Fruit fly (Drosophila melanogaster) whole organism, embryonic: ENCODE data around the gene abs.

Experiments used
- Atf-2 ChIP-seq: fragments of 200-800 bp; sonication (Bioruptor generic); optimal IDR thresholded peaks from 2 replicates; lab custom pipeline; 2016; ENCODE audit warnings: missing biosample characterization, missing genetic modification characterization
- B-H2 ChIP-seq: fragments of 200-800 bp; sonication (Bioruptor generic); optimal IDR thresholded peaks from 2 replicates; lab custom pipeline; 2018; ENCODE audit warnings: missing biosample characterization, mild to moderate bottlenecking, missing genetic modification characterization
- CG10274 ChIP-seq: fragments of 200-800 bp; sonication (Bioruptor generic); optimal IDR thresholded peaks from 3 replicates; lab custom pipeline; 2017; ENCODE audit warnings: missing biosample characterization, mild to moderate bottlenecking, missing genetic modification characterization
- CG11085 ChIP-seq: fragments of 200-800 bp; sonication (Bioruptor generic); IDR thresholded peaks from 2 replicates; pipeline ENCODE4 v1.3.6; 2022; ENCODE audit warnings: missing biosample characterization, missing genetic modification characterization
- CG13123 ChIP-seq: fragments of 200-800 bp; sonication (Bioruptor generic); optimal IDR thresholded peaks from 2 replicates; lab custom pipeline; 2016; ENCODE audit warnings: missing biosample characterization, missing genetic modification characterization
- CG13296 ChIP-seq: fragments of 200-800 bp; sonication (Bioruptor generic); optimal IDR thresholded peaks from 3 replicates; lab custom pipeline; 2018; ENCODE audit warnings: missing biosample characterization, mild to moderate bottlenecking, missing genetic modification characterization
- CG14667 ChIP-seq: fragments of 200-800 bp; sonication (Bioruptor generic); IDR thresholded peaks from 2 replicates; pipeline ENCODE4 v1.3.6; 2022; ENCODE audit warnings: missing biosample characterization, missing genetic modification characterization
- CG14710 ChIP-seq: fragments of 200-800 bp; sonication (Bioruptor generic); optimal IDR thresholded peaks from 3 replicates; lab custom pipeline; 2019; ENCODE audit warnings: missing biosample characterization, mild to moderate bottlenecking, missing genetic modification characterization, moderate library complexity
- CG15073 ChIP-seq: fragments of 200-800 bp; sonication (Bioruptor generic); optimal IDR thresholded peaks from 2 replicates; lab custom pipeline; 2016; ENCODE audit warnings: missing biosample characterization, missing genetic modification characterization
- CG15601 ChIP-seq: fragments of 200-800 bp; sonication (Bioruptor generic); optimal IDR thresholded peaks from 3 replicates; lab custom pipeline; 2019; ENCODE audit warnings: missing biosample characterization, mild to moderate bottlenecking, missing genetic modification characterization, moderate library complexity
- CG1647 ChIP-seq: fragments of 200-800 bp; sonication (Bioruptor generic); optimal IDR thresholded peaks from 3 replicates; lab custom pipeline; 2016; ENCODE audit warnings: missing biosample characterization, missing genetic modification characterization
- CG17802 ChIP-seq: fragments of 200-800 bp; sonication (Bioruptor generic); optimal IDR thresholded peaks from 2 replicates; lab custom pipeline; 2018; ENCODE audit warnings: missing biosample characterization, mild to moderate bottlenecking, missing genetic modification characterization, moderate library complexity
- CG2712 ChIP-seq: fragments of 200-800 bp; optimal IDR thresholded peaks from 3 replicates; lab custom pipeline; 2019; ENCODE audit warnings: missing biosample characterization, mild to moderate bottlenecking, missing genetic modification characterization, moderate library complexity
- CG31224 ChIP-seq: fragments of 200-800 bp; sonication (Bioruptor generic); IDR thresholded peaks from 2 replicates; pipeline ENCODE4 v1.3.6; 2022; ENCODE audit warnings: missing biosample characterization, missing genetic modification characterization
- CG31388 ChIP-seq: fragments of 200-800 bp; sonication (Bioruptor generic); optimal IDR thresholded peaks from 2 replicates; lab custom pipeline; 2016; ENCODE audit warnings: missing biosample characterization, missing genetic modification characterization
- CG32532 ChIP-seq: fragments of 200-800 bp; sonication (Bioruptor generic); IDR thresholded peaks from 2 replicates; pipeline ENCODE4 v1.3.6; 2022; ENCODE audit warnings: missing biosample characterization, missing genetic modification characterization
- CG4820 ChIP-seq: fragments of 200-800 bp; sonication (Bioruptor generic); optimal IDR thresholded peaks from 3 replicates; lab custom pipeline; 2016; ENCODE audit warnings: missing biosample characterization, missing genetic modification characterization
- CG5953 ChIP-seq: fragments of 200-800 bp; sonication (Bioruptor generic); IDR thresholded peaks from 2 replicates; pipeline ENCODE4 v1.3.6; 2022; ENCODE audit warnings: missing biosample characterization, missing genetic modification characterization
- CG6854 ChIP-seq: fragments of 200-800 bp; sonication (Bioruptor generic); optimal IDR thresholded peaks from 3 replicates; lab custom pipeline; 2017; ENCODE audit warnings: missing biosample characterization, mild to moderate bottlenecking, missing genetic modification characterization
- CG9727 ChIP-seq: fragments of 200-800 bp; sonication (Bioruptor generic); optimal IDR thresholded peaks from 3 replicates; lab custom pipeline; 2017; ENCODE audit warnings: missing biosample characterization, mild to moderate bottlenecking, missing genetic modification characterization
- CG9817 ChIP-seq: fragments of 200-800 bp; sonication (Bioruptor generic); optimal IDR thresholded peaks from 2 replicates; lab custom pipeline; 2018; ENCODE audit warnings: missing biosample characterization, mild to moderate bottlenecking, missing genetic modification characterization, moderate library complexity
- Deaf1 ChIP-seq: fragments of 200-800 bp; optimal IDR thresholded peaks from 3 replicates; lab custom pipeline; 2019; ENCODE audit warnings: missing biosample characterization, mild to moderate bottlenecking, missing genetic modification characterization, moderate library complexity
- Dek ChIP-seq: fragments of 200-800 bp; sonication (Bioruptor generic); optimal IDR thresholded peaks from 3 replicates; lab custom pipeline; 2019; ENCODE audit warnings: missing biosample characterization, mild to moderate bottlenecking, missing genetic modification characterization, moderate library complexity
- Gug ChIP-seq: fragments of 200-800 bp; sonication (Bioruptor generic); IDR thresholded peaks from 4 replicates; pipeline ENCODE4 v1.3.6; 2022; ENCODE audit warnings: missing biosample characterization, missing genetic modification characterization
- Jarid2 ChIP-seq: fragments of 200-800 bp; sonication (Bioruptor generic); optimal IDR thresholded peaks from 3 replicates; lab custom pipeline; 2017; ENCODE audit warnings: mild to moderate bottlenecking, missing biosample characterization, missing genetic modification reagents, missing genetic modification characterization
- Oaz ChIP-seq: fragments of 200-800 bp; sonication (Bioruptor generic); IDR thresholded peaks from 2 replicates; pipeline ENCODE4 v1.3.6; 2022; ENCODE audit warnings: missing biosample characterization, missing genetic modification characterization
- PHDP ChIP-seq: fragments of 200-800 bp; sonication (Bioruptor generic); optimal IDR thresholded peaks from 3 replicates; lab custom pipeline; 2018; ENCODE audit warnings: missing biosample characterization, mild to moderate bottlenecking, missing genetic modification characterization, moderate library complexity
- Scr ChIP-seq: fragments of 200-800 bp; sonication (Bioruptor generic); IDR thresholded peaks from 2 replicates; pipeline ENCODE4 v1.3.6; 2022; ENCODE audit warnings: missing biosample characterization, missing genetic modification characterization; ENCODE audit not compliant: partially characterized antibody
- Sox100B ChIP-seq: fragments of 200-800 bp; sonication (Bioruptor generic); optimal IDR thresholded peaks from 3 replicates; lab custom pipeline; 2018; ENCODE audit warnings: missing biosample characterization, mild to moderate bottlenecking, missing genetic modification characterization
- ap ChIP-seq: fragments of 200-800 bp; sonication (Bioruptor generic); IDR thresholded peaks from 2 replicates; pipeline ENCODE4 v1.3.6; 2022; ENCODE audit warnings: missing biosample characterization, missing genetic modification characterization
- cad ChIP-seq: fragments of >200 bp; optimal IDR thresholded peaks from 2 replicates; lab custom pipeline; 2017; ENCODE audit warnings: missing biosample characterization, missing genetic modification characterization
- cg ChIP-seq: fragments of 200-800 bp; sonication (Bioruptor generic); optimal IDR thresholded peaks from 3 replicates; lab custom pipeline; 2019; ENCODE audit warnings: missing biosample characterization, mild to moderate bottlenecking, missing genetic modification characterization, moderate library complexity
- ci ChIP-seq: fragments of 200-800 bp; sonication (Bioruptor generic); IDR thresholded peaks from 3 replicates; pipeline ENCODE4 v1.3.6; 2022; ENCODE audit warnings: missing biosample characterization, missing genetic modification characterization
- fd102C ChIP-seq: fragments of 200-800 bp; sonication (Bioruptor generic); optimal IDR thresholded peaks from 2 replicates; lab custom pipeline; 2018; ENCODE audit warnings: missing biosample characterization, mild to moderate bottlenecking, missing genetic modification characterization, moderate library complexity
- fd3F ChIP-seq: fragments of 200-800 bp; sonication (Bioruptor generic); optimal IDR thresholded peaks from 2 replicates; lab custom pipeline; 2018; ENCODE audit warnings: missing biosample characterization, mild to moderate bottlenecking, missing genetic modification characterization, moderate library complexity
- fd96Cb ChIP-seq: fragments of 200-800 bp; sonication (Bioruptor generic); optimal IDR thresholded peaks from 2 replicates; lab custom pipeline; 2018; ENCODE audit warnings: missing biosample characterization, mild to moderate bottlenecking, missing genetic modification characterization, moderate library complexity
- grn ChIP-seq: fragments of 200-800 bp; sonication (Bioruptor generic); optimal IDR thresholded peaks from 3 replicates; lab custom pipeline; 2017; ENCODE audit warnings: missing biosample characterization, missing genetic modification characterization
- gsb ChIP-seq: fragments of 200-800 bp; sonication (Bioruptor generic); IDR thresholded peaks from 2 replicates; pipeline ENCODE4 v1.3.6; 2022; ENCODE audit warnings: missing biosample characterization, missing genetic modification characterization
- kni ChIP-seq: fragments of 200-800 bp; sonication (Bioruptor generic); optimal IDR thresholded peaks from 3 replicates; lab custom pipeline; 2017; ENCODE audit warnings: mild to moderate bottlenecking, missing biosample characterization, missing genetic modification reagents, missing genetic modification characterization
- otp ChIP-seq: fragments of 200-800 bp; sonication (Bioruptor generic); IDR thresholded peaks from 3 replicates; pipeline ENCODE4, ENCODE4 v1.3.6; 2022; ENCODE audit warnings: missing biosample characterization, missing genetic modification characterization
- tna ChIP-seq: fragments of 200-800 bp; sonication (Bioruptor generic); IDR thresholded peaks from 2 replicates; pipeline ENCODE4 v1.3.6; 2022; ENCODE audit warnings: missing biosample characterization, missing genetic modification characterization; ENCODE audit not compliant: partially characterized antibody
- trh ChIP-seq: fragments of 200-800 bp; sonication (Bioruptor generic); optimal IDR thresholded peaks from 2 replicates; lab custom pipeline; 2016; ENCODE audit warnings: missing biosample characterization, missing genetic modification characterization

abs gene

dm6 chr3R:4252943-4253342 is 20.1 kb downstream of the abs start, which contains the start of gene CG14644:
CG14644 (minus strand) TSS chr3R:4253043.
- TF ChIP-seq Gug (no peak), CG9817 (no peak), trh (GFP tag; lab: Kevin White, UChicago) (no peak), CG6854 (GFP tag; lab: Kevin White, UChicago) (no peak), Oaz (no peak), CG11085 (GFP tag; lab: Robert Waterston, UW) (no peak), CG4820 (GFP tag; lab: Kevin White, UChicago) (no peak), CG17802 (tag; lab: Kevin White, UChicago) (no peak), fd3F (GFP tag; lab: Kevin White, UChicago) (no peak), CG13123 (GFP tag; lab: Kevin White, UChicago) (no peak), tna (no peak)

- no peak for TF ChIP-seq B-H2
- no peak for TF ChIP-seq Deaf1 (tag; lab: Kevin White, UChicago)
- no peak for TF ChIP-seq CG15073 (GFP tag; lab: Kevin White, UChicago)
- TF ChIP-seq kni (GFP tag; lab: Kevin White, UChicago): no peak
- TF ChIP-seq PHDP (tag; lab: Kevin White, UChicago): no peak
- TF ChIP-seq Scr (GFP tag; lab: Robert Waterston, UW): no peak
- TF ChIP-seq Dek (tag; lab: Kevin White, UChicago): no peak
- no peak for TF ChIP-seq CG1647 (GFP tag; lab: Kevin White, UChicago)
- no peak for TF ChIP-seq CG15601 (tag; lab: Kevin White, UChicago)
- TF ChIP-seq ap (GFP tag; lab: Robert Waterston, UW): no peak
- TF ChIP-seq CG9727 (GFP tag; lab: Kevin White, UChicago): no peak
- TF ChIP-seq grn: no peak
- TF ChIP-seq CG31224: no peak
- no peak for TF ChIP-seq CG31388 (GFP tag; lab: Kevin White, UChicago)
- no peak for TF ChIP-seq fd102C (GFP tag; lab: Kevin White, UChicago)
- no peak for TF ChIP-seq CG32532 (GFP tag; lab: Robert Waterston, UW)
- TF ChIP-seq cad (GFP tag; lab: Kevin White, UChicago): no peak
- no peak for TF ChIP-seq Sox100B (GFP tag; lab: Kevin White, UChicago)
- no peak for TF ChIP-seq CG13296 (GFP tag; lab: Kevin White, UChicago)
- TF ChIP-seq Jarid2: no peak
Measured at dm6 chr3R:4254408-4254807, 21.6 kb downstream of the abs start, which contains the start of gene TwdlV. TwdlV (plus strand) TSS chr3R:4254708.

dm6 chr3R:4256672-4257071 is 23.8 kb downstream of the abs start, which contains the start of gene Or82a:
Or82a (plus strand) TSS chr3R:4256972.
- TF ChIP-seq CG10274 (no peak), cg (no peak), CG5953 (GFP tag; lab: Robert Waterston, UW) (no peak), fd102C (GFP tag; lab: Kevin White, UChicago) (no peak), CG14667 (GFP tag; lab: Robert Waterston, UW) (no peak), otp (GFP tag; lab: Robert Waterston, UW) (no peak), ci (GFP tag; lab: Robert Waterston, UW) (no peak), CG14710 (tag; lab: Kevin White, UChicago) (no peak), gsb (no peak), Atf-2 (GFP tag; lab: Kevin White, UChicago) (no peak), trh (GFP tag; lab: Kevin White, UChicago) (no peak), CG2712 (tag; lab: Kevin White, UChicago) (no peak), fd96Cb (no peak)
